Worm (Caenorhabditis elegans): ENCODE data around the gene ZK1307.2.

Gene ZK1307.2

DNA sequence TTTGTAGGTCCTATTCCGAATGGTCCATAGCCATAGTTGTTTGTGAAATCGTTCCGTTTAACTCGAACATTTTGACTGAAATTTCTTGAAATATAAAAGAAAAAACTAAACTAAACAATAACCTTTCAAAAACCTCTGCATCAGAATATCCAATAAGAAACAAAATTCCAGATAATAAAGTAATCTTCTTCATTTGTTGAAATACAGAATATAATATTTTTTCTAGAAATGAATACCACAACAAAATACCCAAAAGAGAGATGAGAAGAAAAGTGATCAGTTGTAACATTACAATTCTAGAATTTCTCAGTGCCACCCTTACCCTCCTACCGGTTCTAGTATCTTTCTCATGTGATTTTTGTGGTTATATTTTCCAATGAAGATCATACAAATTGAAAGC, at the start of gene ZK1307.2:
Gene ZK1307.2 (minus strand): TSS at position 274 of the 400 bp plus-strand sequence.
- TF ChIP-seq ceh-44 (GFP tag; IDR thresholded peaks at IDR 0.05): no peak
- no peak for TF ChIP-seq php-3 (GFP tag; IDR thresholded peaks at IDR 0.05)
- no peak for TF ChIP-seq mes-2 (tag; optimal IDR thresholded peaks at IDR 0.05; ENCODE audit: poor library complexity, severe bottlenecking)
- peak in 1 of 2 experiments; percentile 93 for TF ChIP-seq unc-62 (GFP tag; optimal IDR thresholded peaks at IDR 0.05 in 1 of 2)
- no peak for TF ChIP-seq unc-62 (tag; optimal IDR thresholded peaks at IDR 0.05)

DNA sequence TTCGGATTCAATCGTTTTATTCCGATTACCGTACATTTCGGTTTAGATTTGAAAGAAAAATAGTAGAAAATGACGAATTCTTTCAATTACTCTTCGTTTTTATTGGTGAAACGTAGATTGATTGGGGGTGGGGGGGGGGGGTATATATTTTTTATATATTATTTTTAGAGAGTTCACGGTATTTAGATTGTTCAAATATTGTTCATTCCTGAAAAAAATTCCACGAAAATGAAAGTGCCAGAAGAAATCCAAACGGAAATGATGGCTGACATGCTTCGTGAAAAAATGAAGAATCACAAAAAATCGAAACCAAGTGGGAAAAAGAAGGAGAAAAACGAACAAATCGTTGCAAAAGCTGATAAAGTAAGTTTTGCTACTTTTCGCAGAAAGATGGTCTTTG, 46.6 kb upstream of the ZK1307.2 start, which contains the start of the genes Y53C12A.8 and Y53C12A.7:
Gene Y53C12A.8 (minus strand): TSS at position 101 of the 400 bp plus-strand sequence.
Gene Y53C12A.7 (plus strand): TSS at position 181 of the 400 bp plus-strand sequence.
- TF ChIP-seq Y75B8A.6 (GFP tag; IDR thresholded peaks at IDR 0.05): no peak

DNA sequence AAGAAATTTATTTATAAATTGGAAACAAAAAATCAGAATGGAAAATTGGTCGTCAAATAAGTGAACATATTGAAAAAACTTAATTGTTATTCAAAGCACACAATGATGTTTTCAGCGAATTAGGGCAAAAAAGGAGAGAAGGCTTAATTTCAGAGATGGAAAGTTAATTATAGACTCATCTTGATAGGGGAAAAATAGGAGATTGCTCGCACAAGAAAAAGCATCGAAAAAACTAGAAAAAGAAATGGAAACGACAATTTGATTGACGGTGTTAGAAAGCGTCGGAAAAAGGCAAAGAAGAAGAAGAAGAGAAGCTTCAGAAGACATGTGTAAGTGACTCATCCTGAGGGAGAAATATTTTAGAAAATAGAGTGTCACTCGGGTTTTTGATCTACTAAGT, 42.2 kb upstream of the ZK1307.2 start:
- TF ChIP-seq unc-62 (GFP tag; optimal IDR thresholded peaks at IDR 0.05 in 1 of 2): peak in 1 of 2 experiments; percentile 95
- TF ChIP-seq unc-62 (tag; optimal IDR thresholded peaks at IDR 0.05): no peak
- no peak for TF ChIP-seq rbr-2 (tag; optimal IDR thresholded peaks at IDR 0.05)

- TF ChIP-seq unc-62 (GFP tag; optimal IDR thresholded peaks at IDR 0.05 in 1 of 2): peak in 1 of 2 experiments; percentile 57
- TF ChIP-seq unc-62 (tag; optimal IDR thresholded peaks at IDR 0.05): no peak
- TF ChIP-seq madf-5 (GFP tag; IDR thresholded peaks at IDR 0.05): no peak
These were observed 38.1 kb upstream of the ZK1307.2 start, which contains the start of gene nlp-11 for ce11 chrII:9691839-9692238. TSS of gene nlp-11 (minus strand) at chrII:9691939.

DNA sequence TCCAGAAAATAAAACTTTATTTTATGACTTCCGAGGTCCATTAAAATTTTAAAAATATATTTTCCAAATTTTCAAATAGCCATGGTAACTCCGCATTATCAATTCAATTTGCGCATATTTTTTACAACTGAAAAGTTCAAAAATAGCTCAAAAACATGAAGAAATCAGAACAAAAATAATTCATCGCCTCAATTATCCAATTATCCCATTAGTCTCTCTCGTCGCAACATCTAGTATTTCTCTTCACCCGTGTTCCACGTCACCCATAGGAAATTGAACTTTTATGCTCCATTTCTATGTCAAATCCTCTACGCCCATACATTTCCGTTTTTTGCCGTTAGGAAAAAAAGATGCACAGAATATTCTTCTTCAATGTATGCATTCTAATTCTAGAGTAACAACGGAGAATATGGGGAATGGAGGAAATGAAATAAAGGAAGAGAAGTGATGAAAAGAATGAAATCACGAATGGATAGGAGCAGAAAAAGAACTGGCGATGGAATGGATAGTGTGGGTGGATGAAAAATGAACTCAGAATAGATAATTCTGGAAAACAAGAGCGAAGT, 36.4 kb upstream of the ZK1307.2 start:
- TF ChIP-seq dmd-8 (GFP tag; IDR thresholded peaks at IDR 0.05) (no peak), ctbp-1 (GFP tag; IDR thresholded peaks at IDR 0.05) (peak; percentile 64), dve-1 (tag; optimal IDR thresholded peaks at IDR 0.05; ENCODE audit: insufficient read depth) (no peak), ces-1 (GFP tag; optimal IDR thresholded peaks at IDR 0.05) (peak; percentile 73), set-16 (GFP tag; IDR thresholded peaks at IDR 0.05) (no peak), lsy-2 (tag; optimal IDR thresholded peaks at IDR 0.05) (peak in 1 of 2 experiments; percentile 12), ceh-32 (tag; optimal IDR thresholded peaks at IDR 0.05; ENCODE audit: poor library complexity) (no peak), mep-1 (tag; optimal IDR thresholded peaks at IDR 0.05) (no peak), dmd-6 (GFP tag; IDR thresholded peaks at IDR 0.05) (no peak), zfp-3 (GFP tag; conservative IDR thresholded peaks at IDR 0.05) (no peak), F49E8.2 (tag; optimal IDR thresholded peaks at IDR 0.05; ENCODE audit: borderline replicate concordance) (no peak), hif-1 (tag; optimal IDR thresholded peaks at IDR 0.05) (no peak), fkh-10 (GFP tag; optimal IDR thresholded peaks at IDR 0.05) (peak; percentile 89)

- no peak for TF ChIP-seq spr-1 (tag; optimal IDR thresholded peaks at IDR 0.05)
- peak; percentile 32 for TF ChIP-seq dve-1 (tag; optimal IDR thresholded peaks at IDR 0.05; ENCODE audit: insufficient read depth)
- TF ChIP-seq Y48G9A.11 (GFP tag; IDR thresholded peaks at IDR 0.05): peak; percentile 52; the same call in 1 of the 2 replicates
- peak; percentile 48 for TF ChIP-seq hlh-30 (tag; optimal IDR thresholded peaks at IDR 0.05; ENCODE audit: insufficient read depth)
- TF ChIP-seq F44E2.7 (GFP tag; IDR thresholded peaks at IDR 0.05): no peak
- TF ChIP-seq nhr-28 (tag; optimal IDR thresholded peaks at IDR 0.05): peak; percentile 84
- TF ChIP-seq T20F7.1 (GFP tag; optimal IDR thresholded peaks at IDR 0.05): peak; percentile 83
- no peak for TF ChIP-seq hmg-1.1 (GFP tag; IDR thresholded peaks at IDR 0.05)
- TF ChIP-seq daf-16 (GFP tag; optimal IDR thresholded peaks at IDR 0.05): no peak
- TF ChIP-seq daf-16 (tag; optimal IDR thresholded peaks at IDR 0.05): peak; percentile 54
- TF ChIP-seq ceh-82 (tag; optimal IDR thresholded peaks at IDR 0.05): no peak
- peak; percentile 76 for TF ChIP-seq nhr-76 (tag; optimal IDR thresholded peaks at IDR 0.05)
- TF ChIP-seq lsy-2 (tag; optimal IDR thresholded peaks at IDR 0.05): peak in 1 of 2 experiments; percentile 1
- peak in 1 of 2 experiments; percentile 41 for TF ChIP-seq mdl-1 (tag; optimal IDR thresholded peaks at IDR 0.05)
- TF ChIP-seq Y105C5A.15 (GFP tag; IDR thresholded peaks at IDR 0.05): no peak
- TF ChIP-seq lin-15B (tag; optimal IDR thresholded peaks at IDR 0.05): no peak
- TF ChIP-seq pha-4 (GFP tag; IDR thresholded peaks at IDR 0.05): no peak
- peak; percentile 24 for TF ChIP-seq pha-4 (tag; optimal IDR thresholded peaks at IDR 0.05)
- peak; percentile 9 for TF ChIP-seq nhr-10 (tag; optimal IDR thresholded peaks at IDR 0.05)
- TF ChIP-seq nhr-11 (tag; optimal IDR thresholded peaks at IDR 0.05): peak; percentile 75
- peak; percentile 48; the same call in 1 of the 2 replicates for TF ChIP-seq dmd-6 (GFP tag; IDR thresholded peaks at IDR 0.05)
- peak; percentile 23 for TF ChIP-seq dpl-1 (GFP tag; optimal IDR thresholded peaks at IDR 0.05)
These were observed 33.0 kb upstream of the ZK1307.2 start, which contains the start of gene ZK1320.9 for ce11 chrII:9686663-9687193. TSS of gene ZK1320.9 (minus strand) at chrII:9686713.
